Fruit fly (Drosophila melanogaster): Measurements from ENCODE around the gene cdi.

Gene cdi

dm6 chr3R:19033238-19033637 is 60.8 kb downstream of the cdi start, which contains the start of gene CG6026:
TSS of gene CG6026 (plus strand) at chr3R:19033538.
- TF ChIP-seq EcR (GFP tag; optimal IDR thresholded peaks at IDR 0.05): no peak
- no peak for TF ChIP-seq psq (optimal IDR thresholded peaks at IDR 0.05)
- no peak for TF ChIP-seq pan (optimal IDR thresholded peaks at IDR 0.05)
- no peak for TF ChIP-seq Dll (optimal IDR thresholded peaks at IDR 0.05)
- no peak for TF ChIP-seq usp (GFP tag; optimal IDR thresholded peaks at IDR 0.05)
- no peak for TF ChIP-seq CG8478 (optimal IDR thresholded peaks at IDR 0.05)

DNA sequence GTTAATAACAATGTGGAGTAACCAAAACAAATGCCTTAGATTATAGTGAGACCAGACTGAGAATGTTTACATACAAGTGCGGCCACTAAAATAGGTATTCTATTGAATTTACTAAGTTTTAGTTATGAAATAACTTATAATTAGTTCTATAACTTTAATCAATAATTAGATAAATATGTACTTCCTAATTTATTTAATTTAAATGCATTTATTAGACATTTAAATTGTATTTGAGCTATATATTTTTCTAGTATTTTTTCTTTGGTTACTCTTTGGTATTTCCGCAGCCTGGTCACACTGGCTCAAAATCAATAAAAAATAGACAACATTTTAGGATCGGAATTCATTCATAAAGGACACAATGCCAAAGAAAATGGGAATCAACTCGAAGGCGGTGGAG is 62.9 kb downstream of the cdi start, which contains the start of the genes Prp18 and CG6013:
Gene Prp18 (minus strand): TSS at position 62 of the 400 bp plus-strand sequence.
Gene CG6013 (plus strand): TSS at position 294 of the 400 bp plus-strand sequence.
- TF ChIP-seq EcR (GFP tag; optimal IDR thresholded peaks at IDR 0.05): no peak
- no peak for TF ChIP-seq Dll (optimal IDR thresholded peaks at IDR 0.05)
- TF ChIP-seq pan (optimal IDR thresholded peaks at IDR 0.05): no peak

- TF ChIP-seq CG8478 (optimal IDR thresholded peaks at IDR 0.05): no peak
- TF ChIP-seq psq (optimal IDR thresholded peaks at IDR 0.05): no peak
- no peak for TF ChIP-seq pan (optimal IDR thresholded peaks at IDR 0.05)
- TF ChIP-seq EcR (GFP tag; optimal IDR thresholded peaks at IDR 0.05): no peak
- TF ChIP-seq usp (GFP tag; optimal IDR thresholded peaks at IDR 0.05): no peak
- TF ChIP-seq Dll (optimal IDR thresholded peaks at IDR 0.05): no peak
Observed at dm6 chr3R:19028758-19029157, 65.3 kb downstream of the cdi start, which contains the start of the genes GatA and P5cr. TSS of gene GatA (minus strand) at chr3R:19028857. TSS of gene P5cr (plus strand) at chr3R:19028931.

DNA sequence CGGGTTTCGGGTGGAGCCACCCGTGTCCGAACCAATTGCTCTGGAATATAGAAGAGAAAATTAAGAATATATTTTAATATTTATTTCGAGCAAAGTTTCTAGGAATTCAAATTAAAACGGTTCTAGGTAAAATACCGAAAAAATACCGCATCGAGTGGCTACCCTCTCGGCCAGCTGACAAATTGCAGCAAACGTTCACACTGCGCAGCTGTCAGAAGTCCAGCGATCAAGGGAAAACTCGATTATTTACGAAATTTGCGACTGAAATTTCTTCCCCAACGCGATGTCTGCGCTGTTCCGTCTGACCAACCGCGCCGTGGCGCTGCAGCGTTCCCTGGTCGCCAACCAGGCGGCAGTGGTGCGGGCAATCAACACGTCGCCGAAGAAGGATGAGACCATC is 66.9 kb downstream of the cdi start, which contains the start of gene NP15.6:
Gene NP15.6 (plus strand): TSS at position 204 of the 400 bp plus-strand sequence.
- TF ChIP-seq Dll (optimal IDR thresholded peaks at IDR 0.05) (no peak), EcR (GFP tag; optimal IDR thresholded peaks at IDR 0.05) (no peak), CG8478 (optimal IDR thresholded peaks at IDR 0.05) (no peak), usp (GFP tag; optimal IDR thresholded peaks at IDR 0.05) (no peak), psq (optimal IDR thresholded peaks at IDR 0.05) (no peak), pan (optimal IDR thresholded peaks at IDR 0.05) (no peak)

dm6 chr3R:19024761-19025160 is 69.3 kb downstream of the cdi start, which contains the start of gene CG14285:
TSS of gene CG14285 (plus strand) at chr3R:19025099.
- no peak for TF ChIP-seq pan (optimal IDR thresholded peaks at IDR 0.05)
- no peak for TF ChIP-seq EcR (GFP tag; optimal IDR thresholded peaks at IDR 0.05)
- no peak for TF ChIP-seq CG8478 (optimal IDR thresholded peaks at IDR 0.05)
- no peak for TF ChIP-seq usp (GFP tag; optimal IDR thresholded peaks at IDR 0.05)
- no peak for TF ChIP-seq Dll (optimal IDR thresholded peaks at IDR 0.05)
- TF ChIP-seq psq (optimal IDR thresholded peaks at IDR 0.05): no peak

- TF ChIP-seq EcR (GFP tag; optimal IDR thresholded peaks at IDR 0.05): no peak
- TF ChIP-seq psq (optimal IDR thresholded peaks at IDR 0.05): no peak
- no peak for TF ChIP-seq pan (optimal IDR thresholded peaks at IDR 0.05)
- no peak for TF ChIP-seq CG8478 (optimal IDR thresholded peaks at IDR 0.05)
- TF ChIP-seq Dll (optimal IDR thresholded peaks at IDR 0.05): no peak
- no peak for TF ChIP-seq usp (GFP tag; optimal IDR thresholded peaks at IDR 0.05)
Observed at dm6 chr3R:19023862-19024261, 70.2 kb downstream of the cdi start, which contains the start of the genes CG6005 and CG14286. TSS of gene CG6005 (minus strand) at chr3R:19024030. TSS of gene CG14286 (plus strand) at chr3R:19024092.

DNA sequence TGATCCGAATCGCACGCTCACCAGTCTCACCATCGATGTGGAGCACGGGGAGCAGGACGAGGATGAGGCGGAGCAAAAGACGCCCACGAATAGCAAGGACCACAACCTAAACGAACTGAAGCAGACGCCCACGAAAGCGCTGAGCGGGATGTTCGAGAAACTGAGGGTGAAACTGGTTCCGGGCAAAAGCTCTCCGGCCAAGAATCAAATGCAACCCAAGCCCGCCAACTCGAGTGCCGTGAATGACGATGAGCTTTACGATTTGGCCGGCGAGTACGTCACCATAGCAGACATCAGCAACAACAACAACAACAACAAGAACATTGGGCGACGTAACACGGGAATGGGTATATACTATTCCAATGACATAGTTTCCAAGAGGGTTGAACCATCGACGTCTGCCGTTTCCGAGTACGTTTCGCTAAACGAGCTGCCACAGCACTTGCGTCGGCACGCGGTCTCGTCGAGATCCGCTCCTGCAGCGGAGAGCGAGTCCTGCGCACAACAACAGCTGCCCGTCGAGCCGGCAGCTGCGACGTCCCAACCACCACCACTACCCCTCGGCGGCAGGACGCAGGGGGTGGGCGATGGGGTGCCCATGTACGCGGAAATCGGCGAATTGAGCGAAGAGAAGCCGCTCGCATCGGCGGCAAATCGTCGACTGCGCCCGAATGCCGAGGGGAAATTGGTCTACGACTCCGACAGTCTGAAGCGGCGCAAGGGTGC is 76.6 kb downstream of the cdi start:
- no peak for TF ChIP-seq pan (optimal IDR thresholded peaks at IDR 0.05)
- TF ChIP-seq psq (optimal IDR thresholded peaks at IDR 0.05): no peak
- no peak for TF ChIP-seq usp (GFP tag; optimal IDR thresholded peaks at IDR 0.05)
- TF ChIP-seq Dll (optimal IDR thresholded peaks at IDR 0.05): no peak
- TF ChIP-seq EcR (GFP tag; optimal IDR thresholded peaks at IDR 0.05): no peak
- TF ChIP-seq CG8478 (optimal IDR thresholded peaks at IDR 0.05): no peak

- no peak for TF ChIP-seq pan (optimal IDR thresholded peaks at IDR 0.05)
- no peak for TF ChIP-seq usp (GFP tag; optimal IDR thresholded peaks at IDR 0.05)
- no peak for TF ChIP-seq EcR (GFP tag; optimal IDR thresholded peaks at IDR 0.05)
Observed at dm6 chr3R:19015423-19015810, 78.7 kb downstream of the cdi start.

DNA sequence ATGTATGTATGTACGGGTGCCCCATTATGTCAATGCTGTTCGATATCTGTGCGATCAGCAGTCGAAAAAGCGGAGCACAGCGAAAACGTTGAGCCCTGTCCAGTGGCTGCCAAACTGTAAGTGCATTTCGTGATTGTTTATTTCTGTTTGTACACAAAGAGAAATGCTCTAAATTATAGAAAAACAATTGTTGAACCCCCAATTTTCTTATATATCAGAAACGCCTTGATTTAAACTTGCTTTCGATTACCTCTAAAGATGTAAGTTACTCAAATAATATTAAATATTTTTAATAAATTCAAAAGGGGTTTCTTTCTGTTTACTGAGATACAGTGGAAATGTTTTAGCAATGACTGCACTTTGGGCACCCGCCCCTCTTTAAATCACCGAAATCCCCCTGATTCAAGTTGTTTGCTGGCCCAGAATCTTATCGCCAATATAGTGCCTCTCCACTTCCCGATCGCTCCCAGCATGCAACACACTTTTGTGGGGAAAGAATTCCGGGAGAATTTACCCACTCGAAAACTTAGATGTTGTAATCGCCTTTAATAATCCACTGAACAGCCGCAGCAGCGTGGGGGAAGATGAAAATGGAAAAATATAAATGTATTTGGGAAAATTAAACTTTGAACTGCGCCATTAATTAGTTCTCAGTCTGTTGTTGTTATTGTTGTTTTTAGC is 79.2 kb downstream of the cdi start:
- no peak for TF ChIP-seq Dll (optimal IDR thresholded peaks at IDR 0.05)
- TF ChIP-seq psq (optimal IDR thresholded peaks at IDR 0.05): no peak
- no peak for TF ChIP-seq pan (optimal IDR thresholded peaks at IDR 0.05)
- TF ChIP-seq EcR (GFP tag; optimal IDR thresholded peaks at IDR 0.05): no peak
- no peak for TF ChIP-seq usp (GFP tag; optimal IDR thresholded peaks at IDR 0.05)
- no peak for TF ChIP-seq CG8478 (optimal IDR thresholded peaks at IDR 0.05)

- TF ChIP-seq EcR (GFP tag; optimal IDR thresholded peaks at IDR 0.05) (no peak), pan (optimal IDR thresholded peaks at IDR 0.05) (no peak), CG8478 (optimal IDR thresholded peaks at IDR 0.05) (no peak), psq (optimal IDR thresholded peaks at IDR 0.05) (no peak), Dll (optimal IDR thresholded peaks at IDR 0.05) (no peak), usp (GFP tag; optimal IDR thresholded peaks at IDR 0.05) (no peak)
Observed at dm6 chr3R:19014027-19014426, 80.0 kb downstream of the cdi start.

DNA sequence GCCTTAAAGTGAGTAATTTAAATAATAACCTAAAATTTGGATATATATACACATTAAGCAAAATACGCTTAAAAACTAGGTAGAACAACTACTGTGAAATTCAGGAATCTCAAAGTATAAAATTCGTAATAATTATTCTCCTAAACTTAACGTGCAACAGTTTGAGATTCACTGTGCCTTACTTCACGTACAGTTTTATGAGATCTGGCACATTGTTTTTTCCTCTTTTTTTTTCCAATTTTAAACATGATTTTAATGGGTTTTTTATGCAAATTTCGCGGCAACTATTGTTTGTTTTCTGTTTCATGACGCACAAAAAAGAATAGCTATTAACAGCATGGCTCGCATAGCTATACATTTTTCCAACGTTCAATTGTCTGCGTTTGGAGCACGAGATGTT is 82.2 kb downstream of the cdi start:
- TF ChIP-seq usp (GFP tag; optimal IDR thresholded peaks at IDR 0.05) (no peak), psq (optimal IDR thresholded peaks at IDR 0.05) (no peak), pan (optimal IDR thresholded peaks at IDR 0.05) (no peak), EcR (GFP tag; optimal IDR thresholded peaks at IDR 0.05) (no peak), CG8478 (optimal IDR thresholded peaks at IDR 0.05) (no peak), Dll (optimal IDR thresholded peaks at IDR 0.05) (no peak)

DNA sequence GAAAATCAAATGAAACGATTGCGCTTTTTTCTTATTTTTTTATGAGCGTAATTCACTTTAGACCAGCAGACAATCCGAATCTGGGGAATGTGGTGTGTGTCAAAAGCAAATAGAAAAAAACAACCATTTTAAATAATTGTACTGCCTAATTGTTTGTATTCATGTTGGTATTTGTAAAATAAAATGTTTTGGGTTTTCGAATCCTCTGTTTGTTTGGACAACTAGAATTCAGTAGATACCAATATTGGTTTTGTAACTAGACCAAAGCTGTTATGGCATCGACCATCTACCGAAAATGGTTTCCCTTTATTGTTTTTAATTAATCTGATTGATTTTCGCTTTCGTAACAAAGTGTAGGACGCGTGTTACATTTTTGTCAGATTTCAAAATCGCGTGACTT is 83.1 kb downstream of the cdi start:
- TF ChIP-seq pan (optimal IDR thresholded peaks at IDR 0.05): no peak
- no peak for TF ChIP-seq psq (optimal IDR thresholded peaks at IDR 0.05)
- no peak for TF ChIP-seq EcR (GFP tag; optimal IDR thresholded peaks at IDR 0.05)
- TF ChIP-seq Dll (optimal IDR thresholded peaks at IDR 0.05): no peak
- TF ChIP-seq usp (GFP tag; optimal IDR thresholded peaks at IDR 0.05): no peak
- no peak for TF ChIP-seq CG8478 (optimal IDR thresholded peaks at IDR 0.05)

All from whole organism.